Worm (Caenorhabditis elegans) whole organism, L2 larva: ENCODE results near the gene oac-3.
A peak's percentile ranks its signal among the peaks of the same experiment; 100 is the strongest.

ENCODE experiments used
- C34F6.9 ChIP-seq: fragments of 150-350 bp; optimal IDR thresholded peaks from 2 replicates; lab custom pipeline; 2014; ENCODE audit warnings: missing biosample characterization, missing genetic modification characterization
- F13H6.1 ChIP-seq: sonication (generic microtip); optimal IDR thresholded peaks from 2 replicates; lab custom pipeline; 2016; ENCODE audit warnings: missing genetic modification characterization, missing compliant biosample characterization
- Y55F3AM.14 ChIP-seq: fragments of 200-800 bp; sonication (Bioruptor generic); optimal IDR thresholded peaks from 2 replicates; lab custom pipeline; 2018; ENCODE audit warnings: mild to moderate bottlenecking, missing genetic modification characterization, missing compliant biosample characterization
- ZK546.5 ChIP-seq: sonication (generic microtip); optimal IDR thresholded peaks from 2 replicates; lab custom pipeline; 2017; ENCODE audit warnings: missing biosample characterization, missing genetic modification characterization
- alr-1 ChIP-seq: fragments of 150-350 bp; optimal IDR thresholded peaks from 2 replicates; lab custom pipeline; 2014; ENCODE audit warnings: missing biosample characterization, missing genetic modification characterization
- aly-2 ChIP-seq: fragments of 150-350 bp; optimal IDR thresholded peaks from 2 replicates; lab custom pipeline; 2014; ENCODE audit warnings: missing biosample characterization, missing genetic modification characterization
- ama-1 ChIP-seq: fragments of 150-350 bp; optimal IDR thresholded peaks from 2 replicates; lab custom pipeline; 2018; ENCODE audit warnings: inconsistent platforms
- blmp-1 ChIP-seq: sonication (generic microtip); optimal IDR thresholded peaks from 2 replicates; lab custom pipeline; 2017; ENCODE audit warnings: missing genetic modification characterization, mild to moderate bottlenecking, missing compliant biosample characterization, antibody characterized with exemption, moderate library complexity; ENCODE audit not compliant: insufficient read depth
- ceh-82 ChIP-seq: fragments of 150-350 bp; optimal IDR thresholded peaks from 2 replicates; lab custom pipeline; 2014; ENCODE audit warnings: missing biosample characterization, missing genetic modification characterization
- crh-2 ChIP-seq: sonication (generic microtip); optimal IDR thresholded peaks from 2 replicates; lab custom pipeline; 2017; ENCODE audit warnings: missing biosample characterization, missing genetic modification characterization
- dmd-4 ChIP-seq: sonication (generic microtip); optimal IDR thresholded peaks from 2 replicates; lab custom pipeline; 2017; ENCODE audit warnings: missing biosample characterization, missing genetic modification characterization
- egl-27 ChIP-seq: sonication (generic microtip); optimal IDR thresholded peaks from 3 replicates; lab custom pipeline; 2017; ENCODE audit warnings: missing biosample characterization, missing genetic modification reagents, missing genetic modification characterization
- elt-3 ChIP-seq: sonication (generic microtip); optimal IDR thresholded peaks from 2 replicates; lab custom pipeline; 2017; ENCODE audit warnings: missing biosample characterization, missing genetic modification characterization
- fos-1 ChIP-seq: fragments of 150-350 bp; optimal IDR thresholded peaks from 2 replicates; lab custom pipeline; 2014; ENCODE audit warnings: missing biosample characterization, missing genetic modification characterization
- lin-11 ChIP-seq: fragments of 150-350 bp; sonication (generic microtip); optimal IDR thresholded peaks from 2 replicates; lab custom pipeline; 2014; ENCODE audit warnings: missing biosample characterization, missing genetic modification characterization, inconsistent platforms, mixed read lengths
- lin-13 ChIP-seq: fragments of 150-350 bp; optimal IDR thresholded peaks from 2 replicates; lab custom pipeline; 2014; ENCODE audit warnings: missing biosample characterization, missing genetic modification reagents, missing genetic modification characterization
- lin-39 ChIP-seq: fragments of 150-350 bp; optimal IDR thresholded peaks from 2 replicates; lab custom pipeline; 2014; ENCODE audit warnings: missing biosample characterization, missing genetic modification reagents, missing genetic modification characterization
- nhr-10 ChIP-seq: sonication (generic microtip); optimal IDR thresholded peaks from 2 replicates; lab custom pipeline; 2017; ENCODE audit warnings: missing biosample characterization, missing genetic modification characterization
- nhr-11 ChIP-seq: fragments of 150-350 bp; optimal IDR thresholded peaks from 2 replicates; lab custom pipeline; 2014; ENCODE audit warnings: missing biosample characterization, missing genetic modification characterization
- nhr-12 ChIP-seq: fragments of 150-350 bp; optimal IDR thresholded peaks from 2 replicates; lab custom pipeline; 2014; ENCODE audit warnings: missing biosample characterization, missing genetic modification characterization
- nhr-21 ChIP-seq: fragments of 150-350 bp; optimal IDR thresholded peaks from 2 replicates; lab custom pipeline; 2014; ENCODE audit warnings: missing biosample characterization, missing genetic modification characterization
- nhr-23 ChIP-seq: fragments of 150-350 bp; optimal IDR thresholded peaks from 2 replicates; lab custom pipeline; 2014; ENCODE audit warnings: missing biosample characterization, missing genetic modification reagents, missing genetic modification characterization
- nhr-25 ChIP-seq: fragments of 150-350 bp; sonication (generic microtip); optimal IDR thresholded peaks from 3 replicates; lab custom pipeline; 2014; ENCODE audit warnings: missing biosample characterization, missing genetic modification characterization
- nhr-77 ChIP-seq: fragments of 150-350 bp; optimal IDR thresholded peaks from 2 replicates; lab custom pipeline; 2014; ENCODE audit warnings: missing biosample characterization, missing genetic modification characterization
- peb-1 ChIP-seq: fragments of 150-350 bp; optimal IDR thresholded peaks from 2 replicates; lab custom pipeline; 2014; ENCODE audit warnings: missing biosample characterization, missing genetic modification characterization
- skn-1 ChIP-seq: sonication (generic microtip); optimal IDR thresholded peaks from 2 replicates; lab custom pipeline; 2017; ENCODE audit warnings: missing biosample characterization, missing genetic modification characterization
- sma-3 ChIP-seq: sonication (generic microtip); optimal IDR thresholded peaks from 2 replicates; lab custom pipeline; 2016; ENCODE audit warnings: missing genetic modification reagents, missing genetic modification characterization, missing compliant biosample characterization
- sma-9 ChIP-seq, 2 experiments: fragments of 150-350 bp in 1 of 2; sonication (generic microtip) in 1 of 2; optimal IDR thresholded peaks; 2 replicates each; lab custom pipeline; 2014 to 2016; ENCODE audit warnings: missing genetic modification characterization in 2 of 2, mild to moderate bottlenecking in 1 of 2, missing biosample characterization in 1 of 2, missing compliant biosample characterization in 1 of 2, missing genetic modification reagents in 1 of 2, moderate library complexity in 1 of 2
- unc-55 ChIP-seq: fragments of 150-350 bp; sonication (generic microtip); optimal IDR thresholded peaks from 3 replicates; lab custom pipeline; 2014; ENCODE audit warnings: missing biosample characterization, missing genetic modification reagents, missing genetic modification characterization
- ztf-1 ChIP-seq: fragments of 200-800 bp; sonication (Bioruptor generic); conservative IDR thresholded peaks from 2 replicates; pipeline ENCODE4 v1.3.6; 2022; ENCODE audit warnings: missing genetic modification characterization, missing compliant biosample characterization
- ztf-4 ChIP-seq: fragments of 150-350 bp; optimal IDR thresholded peaks from 2 replicates; lab custom pipeline; 2014; ENCODE audit warnings: missing biosample characterization, missing genetic modification characterization

Gene oac-3

ce11 chrV:13935423-13935822 lies 36.1 kb downstream of the oac-3 start:
- TF ChIP-seq ama-1 (lab: Kevin White, UChicago) (no peak), alr-1 (tag; lab: Kevin White, UChicago) (no peak), nhr-77 (tag; lab: Kevin White, UChicago) (no peak), lin-13 (no peak), ztf-1 (GFP tag; lab: Robert Waterston, UW) (no peak), Y55F3AM.14 (GFP tag; lab: Kevin White, UChicago) (no peak), nhr-23 (tag; lab: Kevin White, UChicago) (no peak), sma-9 (GFP tag; optimal IDR thresholded peaks at IDR 0.05; lab: Kevin White, UChicago) (no peak), sma-9 (tag; optimal IDR thresholded peaks at IDR 0.05; lab: Kevin White, UChicago) (no peak), lin-11 (tag; lab: Kevin White, UChicago) (no peak), fos-1 (tag; lab: Kevin White, UChicago) (no peak), lin-39 (tag; lab: Kevin White, UChicago) (no peak), ZK546.5 (no peak), blmp-1 (no peak), C34F6.9 (tag; lab: Kevin White, UChicago) (no peak), nhr-25 (tag; lab: Kevin White, UChicago) (no peak), skn-1 (tag; lab: Kevin White, UChicago) (no peak), egl-27 (tag; lab: Kevin White, UChicago) (no peak), ceh-82 (no peak)

DNA sequence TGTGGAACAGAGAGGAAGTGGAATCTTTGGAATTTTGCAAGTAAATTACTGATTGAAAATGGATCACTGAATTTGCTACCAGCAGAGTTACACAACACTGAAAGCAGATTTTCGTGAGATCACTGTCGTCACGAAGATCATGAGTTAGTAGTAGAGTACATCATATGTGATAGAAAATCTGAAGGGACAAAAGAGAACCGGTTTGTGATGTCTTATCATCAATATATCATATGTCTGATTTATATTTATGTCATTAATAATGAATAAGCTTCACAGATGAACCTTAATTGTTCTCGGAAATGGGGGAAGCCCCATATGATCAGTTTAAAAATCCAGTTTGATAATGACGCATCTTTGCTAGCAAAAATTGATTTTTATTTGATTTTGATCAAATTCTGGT lies 36.7 kb downstream of the oac-3 start:
- TF ChIP-seq nhr-21 (peak; percentile 45), nhr-25 (tag; lab: Kevin White, UChicago) (peak; percentile 60), F13H6.1 (tag; lab: Kevin White, UChicago) (no peak)

DNA sequence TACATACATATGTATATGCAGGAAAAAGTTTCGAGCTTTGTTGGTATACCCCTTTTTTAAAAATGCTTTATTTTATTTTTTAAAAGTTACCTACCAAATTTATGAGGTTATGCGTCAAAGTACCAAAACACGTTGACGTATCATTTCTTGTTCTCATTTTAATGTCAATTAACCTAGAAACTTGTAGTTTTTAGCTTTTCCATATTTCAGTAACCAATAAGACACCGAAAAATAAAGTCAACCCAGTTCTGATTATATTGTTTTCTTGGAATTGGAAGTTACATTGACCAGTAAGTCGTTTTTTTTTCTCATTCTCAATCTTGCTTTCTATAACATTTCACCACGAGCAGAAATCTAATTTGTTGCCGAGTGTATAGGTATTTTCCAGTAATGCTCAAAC lies 37.5 kb downstream of the oac-3 start, which contains the start of gene srw-145:
Gene srw-145 (plus strand): TSS at position 301 of the 400 bp plus-strand sequence.
- TF ChIP-seq nhr-21 (peak; percentile 41), ZK546.5 (no peak), nhr-12 (tag; lab: Kevin White, UChicago) (peak; percentile 3)

DNA sequence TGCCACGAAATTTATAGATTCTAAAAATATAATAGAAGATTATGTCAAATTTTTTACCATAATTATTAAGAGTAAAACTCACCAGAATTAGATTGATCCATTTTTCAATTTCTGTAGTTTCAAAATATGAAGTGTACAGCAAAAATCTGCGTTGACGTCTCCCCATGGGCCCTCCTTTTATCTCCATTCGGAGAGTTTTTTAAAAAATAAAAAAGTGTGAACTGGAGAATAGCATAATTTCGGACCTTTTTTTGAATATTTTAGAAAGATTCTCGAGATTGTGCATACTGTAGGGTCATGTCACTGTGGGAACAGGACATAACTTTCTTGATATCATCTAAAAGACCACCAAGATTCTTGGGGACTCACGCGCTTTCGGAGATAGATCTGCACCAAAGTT lies 42.8 kb downstream of the oac-3 start, which contains the start of gene dpr-1:
Gene dpr-1 (minus strand): TSS at position 101 of the 400 bp plus-strand sequence.
- no peak for TF ChIP-seq aly-2 (tag; lab: Kevin White, UChicago)
- TF ChIP-seq elt-3 (tag; lab: Kevin White, UChicago) = no peak
- TF ChIP-seq nhr-11 (tag; lab: Kevin White, UChicago) = no peak
- TF ChIP-seq unc-55 (GFP tag; lab: Kevin White, UChicago) = no peak
- TF ChIP-seq blmp-1 = no peak
- TF ChIP-seq ztf-4 (tag; lab: Kevin White, UChicago) = no peak
- no peak for TF ChIP-seq sma-3 (GFP tag; lab: Kevin White, UChicago)
- TF ChIP-seq Y55F3AM.14 (GFP tag; lab: Kevin White, UChicago) = no peak
- TF ChIP-seq dmd-4 (tag; lab: Kevin White, UChicago) = no peak
- TF ChIP-seq peb-1 = no peak
- no peak for TF ChIP-seq lin-39 (tag; lab: Kevin White, UChicago)
- no peak for TF ChIP-seq skn-1 (tag; lab: Kevin White, UChicago)
- no peak for TF ChIP-seq nhr-10 (tag; lab: Kevin White, UChicago)
- no peak for TF ChIP-seq nhr-25 (tag; lab: Kevin White, UChicago)
- TF ChIP-seq crh-2 (tag; lab: Kevin White, UChicago) = no peak

ce11 chrV:13946385-13947019 lies 47.2 kb downstream of the oac-3 start, which contains the start of the genes srx-10 and clec-226:
Gene srx-10, minus strand, starts transcription at chrV:13946485.
Gene clec-226, plus strand, starts transcription at chrV:13946969.
- TF ChIP-seq unc-55 (GFP tag; lab: Kevin White, UChicago) (no peak), ztf-1 (GFP tag; lab: Robert Waterston, UW) (no peak)

ce11 chrV:13949010-13949409 lies 49.7 kb downstream of the oac-3 start, which contains the start of gene R10D12.6:
Gene R10D12.6, plus strand, starts transcription at chrV:13949310.
- no peak for TF ChIP-seq nhr-10 (tag; lab: Kevin White, UChicago)
- TF ChIP-seq fos-1 (tag; lab: Kevin White, UChicago) = peak; percentile 27
- TF ChIP-seq nhr-12 (tag; lab: Kevin White, UChicago) = no peak
